Fruit fly (Drosophila melanogaster): ENCODE measurements around the gene CG17544.
A peak's percentile ranks its signal among the peaks of the same experiment; 100 is the strongest.

The CG17544 gene

dm6 chr2L:19416602-19417497, 18.6 kb upstream of the CG17544 start, which contains the start of gene Lectin-galC1 (continued):
- TF ChIP-seq Bgb (GFP tag; IDR thresholded peaks at IDR 0.05; ENCODE audit: partially characterized antibody), result no peak
- no peak for TF ChIP-seq CG9215 (GFP tag; IDR thresholded peaks at IDR 0.05)
- peak; percentile 81 for TF ChIP-seq chm (GFP tag; IDR thresholded peaks at IDR 0.05)
- TF ChIP-seq NC2β (GFP tag; optimal IDR thresholded peaks at IDR 0.05), result peak; percentile 90
- TF ChIP-seq CG4854 (GFP tag; optimal IDR thresholded peaks at IDR 0.05), result peak; percentile 80
- TF ChIP-seq Dfd (GFP tag; optimal IDR thresholded peaks at IDR 0.05), result no peak
- TF ChIP-seq peb (GFP tag; IDR thresholded peaks at IDR 0.05), result peak; percentile 68
- no peak for TF ChIP-seq luna (GFP tag; optimal IDR thresholded peaks at IDR 0.05)
- TF ChIP-seq Lim3 (GFP tag; IDR thresholded peaks at IDR 0.05), result peak; percentile 59; the same call in 1 of the 2 replicates
- TF ChIP-seq lmd (GFP tag; IDR thresholded peaks at IDR 0.05), result no peak; the same call in 1 of the 2 replicates
- peak; percentile 80 for TF ChIP-seq CG30431 (GFP tag; optimal IDR thresholded peaks at IDR 0.05)
- peak; percentile 40 for TF ChIP-seq psq (GFP tag; optimal IDR thresholded peaks at IDR 0.05)
- peak; percentile 27 for TF ChIP-seq MESR4 (GFP tag; optimal IDR thresholded peaks at IDR 0.05)
- peak; percentile 61 for TF ChIP-seq E2f2 (GFP tag; IDR thresholded peaks at IDR 0.05)
- peak; percentile 59; the same call in 2 of the 3 replicates for TF ChIP-seq CG7357 (GFP tag; IDR thresholded peaks at IDR 0.05)
- no peak for TF ChIP-seq CG8281 (tag; optimal IDR thresholded peaks at IDR 0.05)
- peak; percentile 84 for TF ChIP-seq fd96Cb (tag; optimal IDR thresholded peaks at IDR 0.05)
- peak; percentile 82 for TF ChIP-seq CG12942 (GFP tag; optimal IDR thresholded peaks at IDR 0.05)
- peak; percentile 72 for TF ChIP-seq ac (GFP tag; optimal IDR thresholded peaks at IDR 0.05)
- TF ChIP-seq zen (tag; optimal IDR thresholded peaks at IDR 0.05), result peak; percentile 88
- TF ChIP-seq toy (GFP tag; IDR thresholded peaks at IDR 0.05), result 0 out of 2 replicates have a peak, but pooled peaks have one; percentile 13
- peak; percentile 72 for TF ChIP-seq CG33557 (GFP tag; optimal IDR thresholded peaks at IDR 0.05)
- TF ChIP-seq CG13775 (GFP tag; optimal IDR thresholded peaks at IDR 0.05), result peak; percentile 80
- no peak for TF ChIP-seq BEAF-32 (GFP tag; optimal IDR thresholded peaks at IDR 0.05)
- no peak for TF ChIP-seq Trl (optimal IDR thresholded peaks at IDR 0.05)
- TF ChIP-seq Trl (GFP tag; optimal IDR thresholded peaks at IDR 0.05), result peak; percentile 90
- peak; percentile 41 for TF ChIP-seq gro (GFP tag; optimal IDR thresholded peaks at IDR 0.05)
- TF ChIP-seq CG16813 (GFP tag; IDR thresholded peaks at IDR 0.05; ENCODE audit: partially characterized antibody), result no peak
- TF ChIP-seq cas (GFP tag; IDR thresholded peaks at IDR 0.05), result 0 out of 2 replicates have a peak, but pooled peaks have one; percentile 16
- TF ChIP-seq CG34224 (GFP tag; IDR thresholded peaks at IDR 0.05; ENCODE audit: partially characterized antibody), result no peak
- no peak for TF ChIP-seq Hmx (GFP tag; optimal IDR thresholded peaks at IDR 0.05)
- TF ChIP-seq CG13894 (tag; optimal IDR thresholded peaks at IDR 0.05), result no peak
- TF ChIP-seq fu2 (GFP tag; optimal IDR thresholded peaks at IDR 0.05), result peak; percentile 79
- TF ChIP-seq CG17359 (tag; optimal IDR thresholded peaks at IDR 0.05), result peak; percentile 92
- TF ChIP-seq lov (optimal IDR thresholded peaks at IDR 0.05), result no peak
- TF ChIP-seq lov (GFP tag; IDR thresholded peaks at IDR 0.05), result peak; percentile 77; the same call in 2 of the 3 replicates
- peak; percentile 64 for TF ChIP-seq Nf-YC (tag; optimal IDR thresholded peaks at IDR 0.05)
- TF ChIP-seq Six4 (GFP tag; optimal IDR thresholded peaks at IDR 0.05), result peak; percentile 85
- TF ChIP-seq Blimp-1 (GFP tag; optimal IDR thresholded peaks at IDR 0.05), result peak; percentile 87
- peak; percentile 83 for TF ChIP-seq CG3065 (GFP tag; optimal IDR thresholded peaks at IDR 0.05)
- TF ChIP-seq jigr1 (GFP tag; IDR thresholded peaks at IDR 0.05), result no peak
- no peak for TF ChIP-seq h (optimal IDR thresholded peaks at IDR 0.05)
- TF ChIP-seq CG10462 (GFP tag; optimal IDR thresholded peaks at IDR 0.05), result peak; percentile 90
- no peak; the same call in 1 of the 2 replicates for TF ChIP-seq ro (GFP tag; IDR thresholded peaks at IDR 0.05)
- peak; percentile 82 for TF ChIP-seq disco-r (GFP tag; optimal IDR thresholded peaks at IDR 0.05)
- peak; percentile 76 for TF ChIP-seq CG5953 (GFP tag; IDR thresholded peaks at IDR 0.05)
- no peak for TF ChIP-seq Lpt (GFP tag; optimal IDR thresholded peaks at IDR 0.05)
- TF ChIP-seq CG31365 (tag; optimal IDR thresholded peaks at IDR 0.05), result peak; percentile 52
- TF ChIP-seq gfzf (GFP tag; optimal IDR thresholded peaks at IDR 0.05), result no peak
- no peak for TF ChIP-seq fru (optimal IDR thresholded peaks at IDR 0.05)
